Worm (Caenorhabditis elegans) whole organism, midembryonic: Measurements from ENCODE around the gene ape-1.

Experiments used
- T22C8.4 ChIP-seq: fragments of 200-800 bp; sonication (Bioruptor generic); IDR thresholded peaks from 2 replicates; pipeline ENCODE4 v1.3.6; 2022; ENCODE audit warnings: missing genetic modification characterization, missing compliant biosample characterization
- cog-1 ChIP-seq: sonication (generic microtip); optimal IDR thresholded peaks from 2 replicates; lab custom pipeline; 2016; ENCODE audit warnings: missing genetic modification characterization, missing compliant biosample characterization
- flt-1 ChIP-seq: fragments of 200-800 bp; sonication (Bioruptor generic); IDR thresholded peaks from 2 replicates; pipeline ENCODE4 v1.3.6; 2022; ENCODE audit warnings: missing genetic modification characterization, missing compliant biosample characterization
- klf-2 ChIP-seq: fragments of 200-800 bp; sonication (Bioruptor generic); conservative IDR thresholded peaks from 2 replicates; pipeline ENCODE4 v1.3.6; 2022; ENCODE audit warnings: missing genetic modification reagents, missing genetic modification characterization, missing compliant biosample characterization
- tab-1 ChIP-seq: fragments of 200-800 bp; sonication (Bioruptor generic); IDR thresholded peaks from 2 replicates; pipeline ENCODE4 v1.3.6; 2022; ENCODE audit warnings: missing genetic modification characterization, missing compliant biosample characterization
- ztf-23 ChIP-seq: fragments of 200-800 bp; sonication (Bioruptor generic); IDR thresholded peaks from 2 replicates; pipeline ENCODE4 v1.3.6; 2022; ENCODE audit warnings: missing genetic modification reagents, missing genetic modification characterization, missing compliant biosample characterization
- ztf-29 ChIP-seq: fragments of 200-800 bp; sonication (Bioruptor generic); IDR thresholded peaks from 2 replicates; pipeline ENCODE4 v1.3.6; 2022; ENCODE audit warnings: missing genetic modification reagents, missing genetic modification characterization, missing compliant biosample characterization

DNA sequence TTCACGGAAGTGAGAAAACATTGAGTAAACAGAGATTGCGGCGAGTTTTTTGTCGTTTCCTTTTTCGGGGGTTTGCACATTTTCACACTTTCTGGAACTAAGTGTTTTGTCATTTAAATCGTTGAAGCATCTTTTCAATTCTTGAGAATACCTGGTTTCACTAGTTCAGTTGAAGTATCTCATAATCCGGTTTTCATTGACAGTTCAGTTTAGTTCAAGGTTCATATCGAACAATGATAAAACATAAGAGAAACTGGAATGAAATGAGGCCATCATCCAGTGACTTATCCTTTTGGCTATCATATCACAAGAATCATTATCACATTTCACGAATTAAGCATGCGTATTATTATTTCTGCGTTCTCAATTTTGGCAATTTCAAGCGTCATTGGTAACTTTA is 8.6 kb upstream of the ape-1 start, which contains the start of gene F46F3.3:
- TF ChIP-seq tab-1 (GFP tag; lab: Robert Waterston, UW) = no peak
- TF ChIP-seq klf-2 (GFP tag; lab: Robert Waterston, UW) = no peak
- TF ChIP-seq ztf-29 (GFP tag; lab: Robert Waterston, UW) = no peak
- TF ChIP-seq T22C8.4 (GFP tag; lab: Robert Waterston, UW) = no peak
- no peak for TF ChIP-seq flt-1 (GFP tag; lab: Robert Waterston, UW)
- no peak for TF ChIP-seq cog-1 (tag; lab: Kevin White, UChicago)
- TF ChIP-seq ztf-23 (GFP tag; lab: Robert Waterston, UW) = no peak
